Fruit fly (Drosophila melanogaster): ENCODE measurements around the gene GATAe.

dm6 chr3R:16046030-16046429 is 37.1 kb downstream of the GATAe start, which contains the start of gene Jhbp5:
- TF ChIP-seq Sin3A (optimal IDR thresholded peaks at IDR 0.05) (no peak), insv (optimal IDR thresholded peaks at IDR 0.05) (no peak), h (optimal IDR thresholded peaks at IDR 0.05) (no peak), psq (optimal IDR thresholded peaks at IDR 0.05) (no peak)

Measured in Kc167 (cell line).